Worm (Caenorhabditis elegans): ENCODE data around the gene F26D11.1.

The F26D11.1 gene

DNA sequence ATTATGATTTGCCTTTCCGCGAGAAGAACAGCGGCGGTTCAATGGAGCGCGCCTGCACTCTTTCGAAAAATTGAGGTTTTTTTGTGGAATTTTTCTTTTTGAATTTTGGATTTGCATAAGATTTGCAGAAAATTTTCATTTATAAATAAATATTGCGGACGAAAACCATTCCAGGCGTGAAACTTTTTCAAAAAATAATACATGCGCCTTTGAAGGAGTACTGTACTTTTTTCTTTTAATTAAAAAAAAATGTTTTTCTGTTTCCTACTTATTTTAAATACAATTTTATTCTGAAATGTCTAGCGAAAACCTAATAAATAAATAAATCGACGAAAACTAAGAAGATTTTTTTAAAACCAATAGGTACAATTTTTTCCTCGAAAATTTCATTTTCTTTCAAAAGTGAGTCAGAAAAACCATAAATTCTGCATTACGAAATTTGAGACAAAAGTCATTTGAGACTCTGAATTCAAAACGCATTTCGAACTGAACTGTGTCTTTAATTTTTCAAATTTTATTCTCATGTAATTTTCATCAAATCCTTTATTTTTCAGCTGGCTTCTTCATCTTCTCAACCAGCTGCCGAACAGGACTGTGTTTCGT is at the start of gene F26D11.1:
F26D11.1 (plus strand) TSS at position 553 of the 603 bp plus-strand sequence.
- TF ChIP-seq ceh-24 (tag; optimal IDR thresholded peaks at IDR 0.05) (no peak), odd-2 (tag; optimal IDR thresholded peaks at IDR 0.05) (no peak), pqm-1 (tag; optimal IDR thresholded peaks at IDR 0.05) (no peak), dve-1 (tag; optimal IDR thresholded peaks at IDR 0.05) (no peak), ceh-2 (tag; optimal IDR thresholded peaks at IDR 0.05) (no peak)

- TF ChIP-seq ceh-31 (tag; optimal IDR thresholded peaks at IDR 0.05) = no peak
These were observed 48.3 kb upstream of the F26D11.1 start, which contains the start of gene ncx-10 for ce11 chrV:7932998-7933397. Gene ncx-10, minus strand, starts transcription at chrV:7933098.

ce11 chrV:7937152-7937551 is 44.2 kb upstream of the F26D11.1 start, which contains the start of gene srsx-3:
Gene srsx-3, minus strand, starts transcription at chrV:7937252.
- TF ChIP-seq ceh-34 (tag; optimal IDR thresholded peaks at IDR 0.05) (no peak), zip-5 (tag; optimal IDR thresholded peaks at IDR 0.05) (no peak), eyg-1 (tag; optimal IDR thresholded peaks at IDR 0.05) (no peak), rnt-1 (tag; optimal IDR thresholded peaks at IDR 0.05) (no peak), pat-9 (tag; optimal IDR thresholded peaks at IDR 0.05) (no peak)

ce11 chrV:7940299-7940698 is 41.0 kb upstream of the F26D11.1 start, which contains the start of gene srt-53:
Gene srt-53, minus strand, starts transcription at chrV:7940399.
- TF ChIP-seq ceh-18 (tag; optimal IDR thresholded peaks at IDR 0.05) (no peak), lin-11 (tag; optimal IDR thresholded peaks at IDR 0.05) (no peak), dve-1 (tag; optimal IDR thresholded peaks at IDR 0.05) (no peak), ets-4 (tag; optimal IDR thresholded peaks at IDR 0.05) (no peak), lim-6 (tag; optimal IDR thresholded peaks at IDR 0.05) (no peak), tbx-7 (tag; optimal IDR thresholded peaks at IDR 0.05) (no peak), sox-2 (GFP tag; IDR thresholded peaks at IDR 0.05) (no peak), K09A11.1 (tag; optimal IDR thresholded peaks at IDR 0.05; ENCODE audit: insufficient read depth) (no peak), ceh-22 (tag; optimal IDR thresholded peaks at IDR 0.05) (no peak), ceh-24 (tag; optimal IDR thresholded peaks at IDR 0.05) (no peak), ahr-1 (tag; optimal IDR thresholded peaks at IDR 0.05) (no peak), ceh-19 (GFP tag; optimal IDR thresholded peaks at IDR 0.05) (no peak), ceh-45 (GFP tag; IDR thresholded peaks at IDR 0.05) (no peak), F13H6.1 (tag; optimal IDR thresholded peaks at IDR 0.05) (no peak), eyg-1 (tag; optimal IDR thresholded peaks at IDR 0.05) (no peak), rnt-1 (tag; optimal IDR thresholded peaks at IDR 0.05) (no peak), C08G9.2 (tag; optimal IDR thresholded peaks at IDR 0.05) (no peak), fax-1 (tag; optimal IDR thresholded peaks at IDR 0.05) (no peak)

- TF ChIP-seq hlh-8 (tag; optimal IDR thresholded peaks at IDR 0.05) (no peak), hlh-30 (tag; optimal IDR thresholded peaks at IDR 0.05; ENCODE audit: insufficient read depth) (no peak), ceh-19 (GFP tag; optimal IDR thresholded peaks at IDR 0.05) (no peak), pqm-1 (tag; optimal IDR thresholded peaks at IDR 0.05) (no peak), mec-3 (tag; optimal IDR thresholded peaks at IDR 0.05; ENCODE audit: borderline replicate concordance) (no peak)
These were observed 37.8 kb upstream of the F26D11.1 start, which contains the start of gene Y97E10B.1 for ce11 chrV:7943568-7943967. Gene Y97E10B.1, plus strand, starts transcription at chrV:7943868.

DNA sequence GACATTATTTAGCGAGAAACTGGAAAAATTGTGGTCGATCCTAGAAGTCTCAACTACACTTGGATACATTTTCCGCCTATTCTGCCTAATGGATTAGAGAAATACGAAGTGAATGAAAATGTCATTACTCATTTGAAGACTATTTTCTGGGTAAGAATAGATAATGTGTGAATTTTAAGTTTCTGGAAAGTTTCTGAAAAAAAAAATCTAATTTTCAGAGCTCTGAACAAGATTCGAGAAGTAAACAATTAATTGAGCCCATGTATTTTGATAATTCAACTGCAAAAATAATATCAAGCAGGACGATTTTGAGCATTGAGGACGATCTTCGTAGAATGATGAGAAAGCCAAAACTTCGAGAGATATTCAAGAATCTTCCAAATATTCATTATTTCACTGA is 35.1 kb upstream of the F26D11.1 start:
- TF ChIP-seq hlh-30 (tag; optimal IDR thresholded peaks at IDR 0.05; ENCODE audit: insufficient read depth) = no peak
- TF ChIP-seq unc-42 (tag; optimal IDR thresholded peaks at IDR 0.05) = no peak
- TF ChIP-seq pha-4 (tag; optimal IDR thresholded peaks at IDR 0.05) = no peak
- TF ChIP-seq ceh-9 (tag; optimal IDR thresholded peaks at IDR 0.05) = no peak
- TF ChIP-seq ceh-34 (tag; optimal IDR thresholded peaks at IDR 0.05) = no peak
- no peak for TF ChIP-seq ama-1 (optimal IDR thresholded peaks at IDR 0.05)

Data from whole organism, late embryonic.